Fruit fly (Drosophila melanogaster): Measurements from ENCODE around the gene Cmpk.

Cmpk gene

DNA sequence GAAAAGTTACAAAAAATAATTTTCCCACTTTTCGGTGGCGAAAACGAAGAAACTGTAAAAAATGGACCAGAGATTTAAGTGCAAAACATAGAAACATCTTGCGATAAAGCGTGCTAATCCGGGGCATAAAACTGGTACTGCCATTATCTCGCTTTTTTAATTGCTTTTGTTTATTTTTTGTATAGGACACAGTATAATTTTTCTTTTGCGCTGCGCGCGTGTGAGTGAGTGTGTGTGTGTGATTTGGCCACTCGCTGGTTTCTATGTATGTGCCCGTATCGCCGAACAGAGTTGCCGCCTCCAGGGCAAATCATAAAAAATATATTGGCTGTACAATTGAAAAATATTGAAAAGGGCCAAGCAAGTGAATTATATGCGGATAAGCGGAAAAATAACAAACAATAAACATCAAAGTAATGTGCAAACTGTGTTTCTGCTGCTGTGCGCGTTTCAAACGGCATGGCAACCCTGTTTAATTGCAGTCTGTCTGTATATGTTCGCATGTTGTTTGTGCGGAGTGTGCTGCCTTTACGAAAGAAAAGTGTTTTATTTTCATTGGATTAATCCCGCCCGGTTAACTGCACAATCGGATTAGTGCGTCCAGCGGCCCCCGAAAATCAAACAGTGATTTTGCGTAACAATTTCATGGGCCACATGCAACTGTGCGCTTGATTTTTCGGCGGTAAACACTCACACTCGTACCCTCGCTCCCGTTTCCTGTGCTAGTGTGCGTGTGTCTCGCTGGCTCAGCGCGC, 12.9 kb downstream of the Cmpk start (continued):
- TF ChIP-seq CG15073 (GFP tag; optimal IDR thresholded peaks at IDR 0.05): peak; percentile 83
- TF ChIP-seq Opbp (GFP tag; IDR thresholded peaks at IDR 0.05; ENCODE audit: partially characterized antibody): no peak
- TF ChIP-seq CG14667 (GFP tag; IDR thresholded peaks at IDR 0.05): peak; percentile 95
- peak in 1 of 2 experiments; percentile 82 for TF ChIP-seq Hr78 (GFP tag; optimal IDR thresholded peaks at IDR 0.05)
- peak; percentile 98 for TF ChIP-seq CG34422 (GFP tag; IDR thresholded peaks at IDR 0.05)
- TF ChIP-seq CG6654 (GFP tag; optimal IDR thresholded peaks at IDR 0.05): peak; percentile 89
- TF ChIP-seq Ravus (GFP tag; IDR thresholded peaks at IDR 0.05): peak; percentile 91
- TF ChIP-seq az2 (GFP tag; optimal IDR thresholded peaks at IDR 0.05): peak; percentile 97
- peak; percentile 95 for TF ChIP-seq CG2712 (tag; optimal IDR thresholded peaks at IDR 0.05)
- TF ChIP-seq BEAF-32 (GFP tag; optimal IDR thresholded peaks at IDR 0.05): peak; percentile 27
- no peak for TF ChIP-seq knrl (GFP tag; IDR thresholded peaks at IDR 0.05; ENCODE audit: partially characterized antibody)
- peak; percentile 93 for TF ChIP-seq CG17568 (GFP tag; optimal IDR thresholded peaks at IDR 0.05)
- peak; percentile 64 for TF ChIP-seq fd102C (GFP tag; optimal IDR thresholded peaks at IDR 0.05)
- TF ChIP-seq CG10431 (GFP tag; optimal IDR thresholded peaks at IDR 0.05): peak; percentile 77
- peak; percentile 95 for TF ChIP-seq sim (GFP tag; IDR thresholded peaks at IDR 0.05)
- TF ChIP-seq bbx (GFP tag; IDR thresholded peaks at IDR 0.05; ENCODE audit: partially characterized antibody): no peak
- TF ChIP-seq BtbVII (GFP tag; optimal IDR thresholded peaks at IDR 0.05): peak; percentile 94
- peak; percentile 92 for TF ChIP-seq zen (tag; optimal IDR thresholded peaks at IDR 0.05)
- peak; percentile 36 for TF ChIP-seq CG9797 (GFP tag; optimal IDR thresholded peaks at IDR 0.05)
- peak; percentile 97 for TF ChIP-seq CG18599 (GFP tag; optimal IDR thresholded peaks at IDR 0.05)
- peak; percentile 96 for TF ChIP-seq pb (GFP tag; optimal IDR thresholded peaks at IDR 0.05)
- peak; percentile 97 for TF ChIP-seq Camta (GFP tag; optimal IDR thresholded peaks at IDR 0.05)
- peak; percentile 85 for TF ChIP-seq sug (tag; optimal IDR thresholded peaks at IDR 0.05)
- TF ChIP-seq CG18764 (GFP tag; optimal IDR thresholded peaks at IDR 0.05): peak; percentile 96
- peak; percentile 77 for TF ChIP-seq Elba2 (GFP tag; optimal IDR thresholded peaks at IDR 0.05)
- peak; percentile 66 for TF ChIP-seq Sry-δ (GFP tag; optimal IDR thresholded peaks at IDR 0.05)
- peak; percentile 50 for TF ChIP-seq Sry-β (GFP tag; optimal IDR thresholded peaks at IDR 0.05)
- TF ChIP-seq CG14014 (GFP tag; IDR thresholded peaks at IDR 0.05): peak; percentile 97
- TF ChIP-seq ewg (GFP tag; optimal IDR thresholded peaks at IDR 0.05): peak; percentile 93
- peak; percentile 100 for TF ChIP-seq Med (GFP tag)
- TF ChIP-seq Six4 (GFP tag; optimal IDR thresholded peaks at IDR 0.05): peak; percentile 96
- TF ChIP-seq Myb (GFP tag; optimal IDR thresholded peaks at IDR 0.05): peak; percentile 86
- peak; percentile 93 for TF ChIP-seq CG10543 (GFP tag; optimal IDR thresholded peaks at IDR 0.05)
- no peak for TF ChIP-seq Lpt (GFP tag; optimal IDR thresholded peaks at IDR 0.05)
- peak; percentile 94 for TF ChIP-seq CG9876 (GFP tag; optimal IDR thresholded peaks at IDR 0.05)
- TF ChIP-seq cas (GFP tag; IDR thresholded peaks at IDR 0.05): peak; percentile 88
- TF ChIP-seq Drgx (GFP tag; IDR thresholded peaks at IDR 0.05): peak; percentile 99
- peak; percentile 84 for TF ChIP-seq nerfin-1 (tag; optimal IDR thresholded peaks at IDR 0.05)
- peak; percentile 95 for TF ChIP-seq CG7372 (GFP tag; IDR thresholded peaks at IDR 0.05)
- TF ChIP-seq Adf1 (GFP tag; IDR thresholded peaks at IDR 0.05): peak; percentile 81
- TF ChIP-seq kah (GFP tag; optimal IDR thresholded peaks at IDR 0.05): peak; percentile 79
- no peak; the same call in 2 of the 3 replicates for TF ChIP-seq HLH4C (GFP tag; IDR thresholded peaks at IDR 0.05; ENCODE audit: partially characterized antibody)
- peak; percentile 96 for TF ChIP-seq CG6689 (GFP tag; IDR thresholded peaks at IDR 0.05)
- TF ChIP-seq CG34224 (GFP tag; IDR thresholded peaks at IDR 0.05; ENCODE audit: partially characterized antibody): no peak; the same call in 2 of the 3 replicates
- peak; percentile 95 for TF ChIP-seq CG18619 (GFP tag; optimal IDR thresholded peaks at IDR 0.05)
- TF ChIP-seq CG15011 (GFP tag; optimal IDR thresholded peaks at IDR 0.05): peak; percentile 89
- TF ChIP-seq jigr1 (GFP tag; IDR thresholded peaks at IDR 0.05): peak; percentile 91
- peak; percentile 93 for TF ChIP-seq grau (tag; optimal IDR thresholded peaks at IDR 0.05)

All from whole organism, embryonic.